Worm (Caenorhabditis elegans): Measurements from ENCODE around the gene R02F11.2.

The R02F11.2 gene

ce11 chrV:4791569-4791968 lies 2.8 kb upstream of the R02F11.2 start, which contains the start of gene R02F11.11:
TSS of gene R02F11.11 (plus strand) at chrV:4791869.
- no peak for TF ChIP-seq ceh-6 (GFP tag; optimal IDR thresholded peaks at IDR 0.05)
- no peak for TF ChIP-seq nhr-232 (tag; optimal IDR thresholded peaks at IDR 0.05)
- no peak for TF ChIP-seq hlh-30 (tag; optimal IDR thresholded peaks at IDR 0.05; ENCODE audit: insufficient read depth)
- no peak for TF ChIP-seq lim-6 (tag; optimal IDR thresholded peaks at IDR 0.05)
- TF ChIP-seq mec-3 (tag; optimal IDR thresholded peaks at IDR 0.05; ENCODE audit: borderline replicate concordance), result no peak
- no peak for TF ChIP-seq K02D7.2 (tag; optimal IDR thresholded peaks at IDR 0.05)
- TF ChIP-seq ceh-31 (tag; optimal IDR thresholded peaks at IDR 0.05), result no peak
- no peak for TF ChIP-seq pqm-1 (tag; optimal IDR thresholded peaks at IDR 0.05)
- no peak for TF ChIP-seq pag-3 (tag; optimal IDR thresholded peaks at IDR 0.05; ENCODE audit: borderline replicate concordance)
- TF ChIP-seq hlh-6 (tag; optimal IDR thresholded peaks at IDR 0.05), result no peak
- no peak for TF ChIP-seq pat-9 (tag; optimal IDR thresholded peaks at IDR 0.05)
- no peak for TF ChIP-seq hlh-13 (GFP tag; optimal IDR thresholded peaks at IDR 0.05)
- no peak for TF ChIP-seq syd-9 (tag; optimal IDR thresholded peaks at IDR 0.05)
- no peak for TF ChIP-seq pha-2 (tag; optimal IDR thresholded peaks at IDR 0.05)
- no peak for TF ChIP-seq ceh-9 (tag; optimal IDR thresholded peaks at IDR 0.05)
- TF ChIP-seq pax-1 (tag; optimal IDR thresholded peaks at IDR 0.05), result no peak

DNA sequence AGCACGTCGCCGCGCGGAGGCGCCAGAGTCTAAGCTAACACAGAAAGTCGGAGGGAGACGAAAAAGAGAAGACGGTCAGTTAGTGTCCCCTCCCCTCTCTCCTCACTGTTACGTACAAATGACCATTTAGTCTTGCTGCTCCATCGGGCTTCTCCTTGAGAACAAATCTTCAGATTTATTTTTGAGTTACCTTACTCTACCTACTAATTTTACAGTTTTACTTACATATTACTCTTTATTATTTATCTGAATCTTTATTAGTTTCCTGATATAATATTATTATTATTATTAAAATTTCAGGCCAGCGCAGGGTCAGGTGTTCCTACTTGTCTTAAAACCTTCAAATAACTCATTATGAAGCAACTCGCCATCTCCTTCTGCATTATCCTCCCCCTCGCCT lies 6.4 kb downstream of the R02F11.2 start, which contains the start of gene R02F11.1:
Gene R02F11.1 (plus strand): TSS at position 301 of the 400 bp plus-strand sequence.
- no peak for TF ChIP-seq che-1 (tag; optimal IDR thresholded peaks at IDR 0.05)
- no peak for TF ChIP-seq eyg-1 (tag; optimal IDR thresholded peaks at IDR 0.05)
- TF ChIP-seq unc-42 (tag; optimal IDR thresholded peaks at IDR 0.05), result no peak
- TF ChIP-seq npax-4 (tag; optimal IDR thresholded peaks at IDR 0.05), result no peak
- no peak for TF ChIP-seq K09A11.1 (tag; optimal IDR thresholded peaks at IDR 0.05; ENCODE audit: insufficient read depth)
- TF ChIP-seq rnt-1 (tag; optimal IDR thresholded peaks at IDR 0.05), result no peak
- no peak for TF ChIP-seq nhr-232 (tag; optimal IDR thresholded peaks at IDR 0.05)
- no peak for TF ChIP-seq tbx-2 (tag; optimal IDR thresholded peaks at IDR 0.05)
- TF ChIP-seq zip-5 (tag; optimal IDR thresholded peaks at IDR 0.05), result no peak
- no peak for TF ChIP-seq pat-9 (tag; optimal IDR thresholded peaks at IDR 0.05)
- no peak for TF ChIP-seq ceh-31 (tag; optimal IDR thresholded peaks at IDR 0.05)
- no peak for TF ChIP-seq ets-4 (tag; optimal IDR thresholded peaks at IDR 0.05)

DNA sequence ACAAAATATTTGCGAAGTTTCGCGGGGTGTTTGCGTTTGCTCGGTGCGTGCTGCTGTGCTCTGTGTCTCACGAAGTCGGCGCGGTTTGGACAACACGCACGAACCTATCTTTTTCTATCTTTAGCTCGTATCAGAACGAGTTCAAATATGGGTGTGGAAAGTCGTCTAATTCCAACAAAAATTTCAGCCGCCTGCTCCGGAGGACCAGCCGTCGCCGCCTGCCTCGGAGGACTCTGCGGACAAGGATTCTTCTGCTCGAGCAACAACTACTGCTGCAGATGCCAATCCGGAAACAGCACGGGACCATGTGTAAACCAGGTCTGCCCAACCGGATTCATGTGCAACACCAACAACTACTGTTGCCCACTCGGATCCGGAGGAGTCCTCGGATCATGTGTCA lies 7.5 kb downstream of the R02F11.2 start:
- TF ChIP-seq ztf-16 (tag; optimal IDR thresholded peaks at IDR 0.05) (no peak), ceh-48 (tag; optimal IDR thresholded peaks at IDR 0.05) (no peak), sox-4 (tag; optimal IDR thresholded peaks at IDR 0.05) (no peak), ref-2 (tag; optimal IDR thresholded peaks at IDR 0.05) (no peak), K09A11.1 (tag; optimal IDR thresholded peaks at IDR 0.05; ENCODE audit: insufficient read depth) (no peak), odd-2 (tag; optimal IDR thresholded peaks at IDR 0.05) (no peak), zip-5 (tag; optimal IDR thresholded peaks at IDR 0.05) (no peak), C08G9.2 (tag; optimal IDR thresholded peaks at IDR 0.05) (no peak), pag-3 (tag; optimal IDR thresholded peaks at IDR 0.05; ENCODE audit: borderline replicate concordance) (no peak), ttx-3 (tag; optimal IDR thresholded peaks at IDR 0.05) (no peak), elt-2 (tag; optimal IDR thresholded peaks at IDR 0.05) (no peak), ceh-18 (tag; optimal IDR thresholded peaks at IDR 0.05) (no peak), hlh-13 (GFP tag; optimal IDR thresholded peaks at IDR 0.05) (no peak), ceh-34 (tag; optimal IDR thresholded peaks at IDR 0.05) (no peak)

DNA sequence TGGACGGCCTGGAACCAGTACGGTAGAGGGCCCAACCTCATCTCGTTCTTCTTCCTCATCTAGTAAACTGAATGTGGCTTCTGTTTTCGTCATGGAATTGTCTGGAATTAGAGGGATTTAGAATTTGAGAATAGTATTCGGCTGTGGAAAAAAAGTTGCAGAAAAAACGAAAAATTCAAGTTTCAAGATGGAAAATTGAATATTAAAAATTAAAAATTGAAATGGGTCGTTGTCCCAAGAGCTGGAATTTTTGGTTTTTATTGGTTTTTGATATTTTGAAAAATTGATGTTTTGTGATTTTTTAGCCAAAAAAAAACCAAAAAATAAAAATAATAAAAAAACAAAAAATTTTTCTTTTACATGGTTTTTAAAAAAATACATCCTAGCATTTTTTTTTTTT lies 11.4 kb downstream of the R02F11.2 start, which contains the start of gene R02F11.3:
Gene R02F11.3 (minus strand): TSS at position 101 of the 400 bp plus-strand sequence.
- TF ChIP-seq K02D7.2 (tag; optimal IDR thresholded peaks at IDR 0.05), result no peak
- no peak for TF ChIP-seq F13H6.1 (tag; optimal IDR thresholded peaks at IDR 0.05)
- no peak for TF ChIP-seq elt-2 (tag; optimal IDR thresholded peaks at IDR 0.05)
- TF ChIP-seq ceh-24 (tag; optimal IDR thresholded peaks at IDR 0.05), result no peak
